Worm (Caenorhabditis elegans): ENCODE data around the gene K08D8.3.
"Not testable (repeated sequence)": the region's sequence is repeated elsewhere in the genome, so short reads cannot be mapped to it uniquely, and the experiment has no call there.

The K08D8.3 gene

DNA sequence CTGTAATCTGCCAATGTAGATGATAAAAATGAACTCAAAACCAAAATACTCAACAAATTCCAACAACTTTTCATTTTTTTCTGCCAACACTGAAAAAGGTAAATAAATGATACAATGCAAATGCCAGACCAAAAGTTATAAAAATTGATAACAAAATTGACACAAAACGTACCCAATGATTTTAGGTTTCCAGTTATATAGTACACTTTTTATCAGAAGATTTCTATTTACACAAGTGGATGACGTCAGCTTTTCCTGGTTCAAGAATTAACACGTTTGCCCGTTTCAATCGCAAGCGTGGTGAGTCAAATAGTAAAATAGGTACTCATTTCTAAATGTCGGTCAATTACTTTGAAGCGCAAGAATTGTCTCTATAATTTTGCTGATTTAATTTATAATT is 26.9 kb downstream of the K08D8.3 start, which contains the start of gene ZK896.5 (continued):
- TF ChIP-seq php-3 (GFP tag; IDR thresholded peaks at IDR 0.05), result no peak
- TF ChIP-seq hlh-11 (tag; optimal IDR thresholded peaks at IDR 0.05), result peak; percentile 23
- TF ChIP-seq dmd-6 (GFP tag; IDR thresholded peaks at IDR 0.05), result peak; percentile 90
- no peak for TF ChIP-seq duxl-1 (tag; optimal IDR thresholded peaks at IDR 0.05; ENCODE audit: poor library complexity)
- TF ChIP-seq lsy-2 (tag; optimal IDR thresholded peaks at IDR 0.05), result no peak
- no peak for TF ChIP-seq tag-97 (GFP tag; IDR thresholded peaks at IDR 0.05)
- no peak for TF ChIP-seq egl-27 (tag; optimal IDR thresholded peaks at IDR 0.05)
- no peak for TF ChIP-seq lin-1 (GFP tag; IDR thresholded peaks at IDR 0.05)
- TF ChIP-seq jun-1 (tag; optimal IDR thresholded peaks at IDR 0.05), result no peak
- TF ChIP-seq ctbp-1 (GFP tag; IDR thresholded peaks at IDR 0.05), result no peak
- TF ChIP-seq snpc-4 (tag; optimal IDR thresholded peaks at IDR 0.05), result no peak
- no peak for TF ChIP-seq aly-2 (tag; optimal IDR thresholded peaks at IDR 0.05)
- no peak for TF ChIP-seq lin-13 (GFP tag; optimal IDR thresholded peaks at IDR 0.05)
- peak; percentile 74 for TF ChIP-seq nhr-48 (tag; optimal IDR thresholded peaks at IDR 0.05)

DNA sequence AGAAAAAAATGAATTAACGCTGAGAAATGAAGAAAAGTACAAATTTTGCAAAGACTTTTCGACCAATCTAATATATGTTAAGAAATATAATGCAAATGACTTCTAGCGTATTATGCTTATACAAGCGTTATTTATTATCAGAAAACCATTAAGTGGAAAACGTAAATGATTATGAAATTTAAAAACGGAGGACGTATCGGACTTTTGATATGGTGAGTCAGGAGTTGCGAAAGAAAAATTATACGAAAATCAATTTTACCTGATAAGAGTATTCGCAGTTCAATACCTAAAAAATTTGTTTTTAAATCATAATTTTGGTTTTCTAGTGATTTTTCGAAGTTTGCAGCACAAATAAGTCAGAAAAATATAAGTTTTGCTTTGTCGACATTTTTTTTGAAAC is 29.9 kb downstream of the K08D8.3 start:
- TF ChIP-seq ceh-28 (tag; optimal IDR thresholded peaks at IDR 0.05) (no peak), skn-1 (tag; optimal IDR thresholded peaks at IDR 0.05) (no peak), php-3 (GFP tag; IDR thresholded peaks at IDR 0.05) (no peak), aha-1 (tag) (peak; percentile 12), sdz-12 (GFP tag; optimal IDR thresholded peaks at IDR 0.05) (no peak), nhr-28 (tag; optimal IDR thresholded peaks at IDR 0.05) (peak; percentile 24), F10B5.3 (tag; optimal IDR thresholded peaks at IDR 0.05) (no peak), lin-13 (GFP tag; optimal IDR thresholded peaks at IDR 0.05) (no peak), hlh-30 (tag; optimal IDR thresholded peaks at IDR 0.05; ENCODE audit: insufficient read depth) (no peak), pqm-1 (tag; optimal IDR thresholded peaks at IDR 0.05) (peak; percentile 64), lir-3 (tag; optimal IDR thresholded peaks at IDR 0.05) (no peak), dmd-6 (GFP tag; IDR thresholded peaks at IDR 0.05) (peak; percentile 32; the same call in 1 of the 2 replicates), daf-16 (GFP tag; optimal IDR thresholded peaks at IDR 0.05) (no peak), daf-16 (tag; optimal IDR thresholded peaks at IDR 0.05) (peak; percentile 46), ceh-44 (GFP tag; IDR thresholded peaks at IDR 0.05) (no peak), fos-1 (tag; optimal IDR thresholded peaks at IDR 0.05) (no peak), mdl-1 (tag; optimal IDR thresholded peaks at IDR 0.05) (no peak), ctbp-1 (GFP tag; IDR thresholded peaks at IDR 0.05) (no peak), nhr-42 (GFP tag; IDR thresholded peaks at IDR 0.05) (no peak), daf-12 (tag; optimal IDR thresholded peaks at IDR 0.05) (no peak), ZK337.2 (GFP tag; IDR thresholded peaks at IDR 0.05) (no peak), fkh-10 (GFP tag; optimal IDR thresholded peaks at IDR 0.05) (no peak), lim-7 (GFP tag; IDR thresholded peaks at IDR 0.05) (no peak), saeg-2 (GFP tag; IDR thresholded peaks at IDR 0.05) (no peak), spr-1 (tag; optimal IDR thresholded peaks at IDR 0.05) (no peak), nhr-25 (tag; optimal IDR thresholded peaks at IDR 0.05; ENCODE audit: borderline replicate concordance, insufficient read depth) (no peak), snpc-1.2 (GFP tag; IDR thresholded peaks at IDR 0.05) (no peak)

DNA sequence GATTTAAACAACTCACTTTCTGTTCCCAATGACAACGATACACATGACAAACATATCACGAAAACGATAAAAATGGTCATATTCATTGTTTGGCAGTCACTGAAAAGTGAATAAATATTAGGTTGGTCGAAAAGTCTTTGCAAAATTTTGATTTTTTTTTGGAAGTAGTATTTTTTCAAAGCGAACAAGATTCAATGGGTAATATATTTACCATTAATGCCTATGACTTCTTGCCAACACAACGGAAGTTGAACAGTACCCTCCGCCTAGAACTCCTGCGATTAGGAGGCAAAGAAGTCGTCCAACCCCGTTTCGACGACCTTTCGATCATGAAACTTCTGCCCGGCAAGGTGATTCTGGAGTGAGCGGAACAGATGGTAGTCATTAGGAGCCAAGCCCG is 31.2 kb downstream of the K08D8.3 start, which contains the start of gene ZK896.1:
TSS of gene ZK896.1 (minus strand) at position 101 of the 400 bp plus-strand sequence.
- TF ChIP-seq ZK546.5 (tag; optimal IDR thresholded peaks at IDR 0.05); dmd-6 (GFP tag; IDR thresholded peaks at IDR 0.05); ztf-7 (tag; optimal IDR thresholded peaks at IDR 0.05): not testable (repeated sequence)
